Worm (Caenorhabditis elegans) whole organism, L2 larva: Measurements from ENCODE around the gene F42A10.7.
"Not testable (repeated sequence)": the region's sequence is repeated elsewhere in the genome, so short reads cannot be mapped to it uniquely, and the experiment has no call there.

Experiments
- F13H6.1 ChIP-seq: sonication (generic microtip); optimal IDR thresholded peaks from 2 replicates; lab custom pipeline; 2016; ENCODE audit warnings: missing genetic modification characterization, missing compliant biosample characterization
- Y55F3AM.14 ChIP-seq: fragments of 200-800 bp; sonication (Bioruptor generic); optimal IDR thresholded peaks from 2 replicates; lab custom pipeline; 2018; ENCODE audit warnings: mild to moderate bottlenecking, missing genetic modification characterization, missing compliant biosample characterization
- aly-2 ChIP-seq: fragments of 150-350 bp; optimal IDR thresholded peaks from 2 replicates; lab custom pipeline; 2014; ENCODE audit warnings: missing biosample characterization, missing genetic modification characterization
- blmp-1 ChIP-seq: sonication (generic microtip); optimal IDR thresholded peaks from 2 replicates; lab custom pipeline; 2017; ENCODE audit warnings: missing genetic modification characterization, mild to moderate bottlenecking, missing compliant biosample characterization, antibody characterized with exemption, moderate library complexity; ENCODE audit not compliant: insufficient read depth
- ceh-16 ChIP-seq: fragments of 150-350 bp; optimal IDR thresholded peaks from 2 replicates; lab custom pipeline; 2014; ENCODE audit warnings: missing biosample characterization, missing genetic modification characterization
- crh-2 ChIP-seq: sonication (generic microtip); optimal IDR thresholded peaks from 2 replicates; lab custom pipeline; 2017; ENCODE audit warnings: missing biosample characterization, missing genetic modification characterization
- egl-27 ChIP-seq: sonication (generic microtip); optimal IDR thresholded peaks from 3 replicates; lab custom pipeline; 2017; ENCODE audit warnings: missing biosample characterization, missing genetic modification reagents, missing genetic modification characterization
- elt-1 ChIP-seq: fragments of 150-350 bp; optimal IDR thresholded peaks from 2 replicates; lab custom pipeline; 2014; ENCODE audit warnings: missing biosample characterization, missing genetic modification characterization
- fos-1 ChIP-seq: fragments of 150-350 bp; optimal IDR thresholded peaks from 2 replicates; lab custom pipeline; 2014; ENCODE audit warnings: missing biosample characterization, missing genetic modification characterization
- lin-13 ChIP-seq: fragments of 150-350 bp; optimal IDR thresholded peaks from 2 replicates; lab custom pipeline; 2014; ENCODE audit warnings: missing biosample characterization, missing genetic modification reagents, missing genetic modification characterization
- lsy-2 ChIP-seq, 2 experiments: fragments of 150-350 bp in 1 of 2; sonication (generic microtip) in 1 of 2; optimal IDR thresholded peaks; 2 replicates each; lab custom pipeline; 2014 to 2017; ENCODE audit warnings: missing biosample characterization in 2 of 2, missing genetic modification characterization in 2 of 2
- mab-5 ChIP-seq: fragments of 150-350 bp; optimal IDR thresholded peaks from 2 replicates; lab custom pipeline; 2014; ENCODE audit warnings: missing biosample characterization, missing genetic modification characterization
- mdl-1 ChIP-seq, 2 experiments: fragments of 150-350 bp in 1 of 2; sonication (generic microtip) in 1 of 2; optimal IDR thresholded peaks; 2 replicates each; lab custom pipeline; 2017; ENCODE audit warnings: missing biosample characterization in 2 of 2, missing genetic modification characterization in 2 of 2
- nhr-12 ChIP-seq: fragments of 150-350 bp; optimal IDR thresholded peaks from 2 replicates; lab custom pipeline; 2014; ENCODE audit warnings: missing biosample characterization, missing genetic modification characterization
- nhr-129 ChIP-seq: fragments of 150-350 bp; optimal IDR thresholded peaks from 2 replicates; lab custom pipeline; 2014; ENCODE audit warnings: missing biosample characterization, missing genetic modification characterization
- nhr-21 ChIP-seq: fragments of 150-350 bp; optimal IDR thresholded peaks from 2 replicates; lab custom pipeline; 2014; ENCODE audit warnings: missing biosample characterization, missing genetic modification characterization
- nhr-23 ChIP-seq: fragments of 150-350 bp; optimal IDR thresholded peaks from 2 replicates; lab custom pipeline; 2014; ENCODE audit warnings: missing biosample characterization, missing genetic modification reagents, missing genetic modification characterization
- sem-4 ChIP-seq: fragments of 150-350 bp; optimal IDR thresholded peaks from 2 replicates; lab custom pipeline; 2014; ENCODE audit warnings: missing biosample characterization, missing genetic modification reagents, missing genetic modification characterization
- sma-9 ChIP-seq, 2 experiments: fragments of 150-350 bp in 1 of 2; sonication (generic microtip) in 1 of 2; optimal IDR thresholded peaks; 2 replicates each; lab custom pipeline; 2014 to 2016; ENCODE audit warnings: missing genetic modification characterization in 2 of 2, mild to moderate bottlenecking in 1 of 2, missing biosample characterization in 1 of 2, missing compliant biosample characterization in 1 of 2, missing genetic modification reagents in 1 of 2, moderate library complexity in 1 of 2
- snpc-4 ChIP-seq: fragments of 150-350 bp; optimal IDR thresholded peaks from 2 replicates; lab custom pipeline; 2014; ENCODE audit warnings: missing biosample characterization, missing genetic modification characterization
- unc-39 ChIP-seq: fragments of 150-350 bp; optimal IDR thresholded peaks from 2 replicates; lab custom pipeline; 2014; ENCODE audit warnings: missing biosample characterization, missing genetic modification characterization
- unc-55 ChIP-seq: fragments of 150-350 bp; sonication (generic microtip); optimal IDR thresholded peaks from 3 replicates; lab custom pipeline; 2014; ENCODE audit warnings: missing biosample characterization, missing genetic modification reagents, missing genetic modification characterization
- ztf-11 ChIP-seq: sonication (generic microtip); optimal IDR thresholded peaks from 2 replicates; lab custom pipeline; 2017; ENCODE audit warnings: missing biosample characterization, missing genetic modification characterization

Gene F42A10.7

DNA sequence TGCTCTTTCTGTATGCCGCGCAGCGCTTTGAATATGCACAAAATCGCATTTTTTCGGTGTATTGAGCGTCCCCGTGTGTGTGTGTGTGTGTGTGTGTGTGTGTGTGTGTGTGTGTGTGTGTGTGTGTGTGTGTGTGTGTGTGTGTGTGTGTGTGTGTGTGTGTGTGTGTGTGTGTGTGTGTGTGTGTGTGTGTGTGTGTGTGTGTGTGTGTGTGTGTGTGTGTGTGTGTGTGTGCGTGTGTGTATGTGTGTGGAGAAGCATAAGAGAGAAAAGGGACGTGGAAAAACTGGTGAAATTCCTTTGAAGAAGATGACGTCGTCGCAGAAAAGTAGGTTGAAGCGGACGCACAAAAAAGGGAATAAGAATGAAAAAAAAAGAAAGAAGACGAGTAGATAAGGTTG is 45.1 kb downstream of the F42A10.7 start:
- TF ChIP-seq sma-9 (GFP tag; optimal IDR thresholded peaks at IDR 0.05; lab: Kevin White, UChicago) (peak; percentile 14), lsy-2 (tag; optimal IDR thresholded peaks at IDR 0.05; lab: Kevin White, UChicago) (peak in 1 of 2 experiments; percentile 7), Y55F3AM.14 (peak; percentile 91), mdl-1 (tag; optimal IDR thresholded peaks at IDR 0.05; lab: Kevin White, UChicago) (peak in 1 of 2 experiments; percentile 0), crh-2 (tag; lab: Kevin White, UChicago) (peak; percentile 16), unc-55 (GFP tag; lab: Kevin White, UChicago) (peak; percentile 19), F13H6.1 (peak; percentile 82), nhr-129 (peak; percentile 11), lin-13 (peak; percentile 35)
- not testable (repeated sequence) for TF ChIP-seq sma-9 (tag; optimal IDR thresholded peaks at IDR 0.05; lab: Kevin White, UChicago)

DNA sequence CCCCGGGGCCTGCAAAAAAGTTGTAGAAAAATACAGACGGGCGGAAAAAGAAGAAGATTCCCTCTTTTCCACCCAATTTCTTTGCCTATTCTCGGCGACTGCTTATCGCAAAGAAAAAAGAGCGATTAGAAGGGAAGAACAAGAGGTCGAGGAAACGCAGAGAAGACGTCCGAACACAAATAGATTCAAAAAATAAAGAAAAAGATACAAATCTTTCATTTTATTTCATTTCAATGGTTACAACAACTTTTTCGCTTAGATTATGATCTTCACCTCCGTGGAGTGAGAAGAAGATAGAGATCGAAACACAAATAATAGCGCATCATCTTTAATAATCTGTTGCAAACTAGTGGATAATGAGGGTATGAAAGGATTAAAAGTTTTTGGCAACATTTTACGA is 46.4 kb downstream of the F42A10.7 start:
- TF ChIP-seq unc-39 (no peak), lsy-2 (tag; optimal IDR thresholded peaks at IDR 0.05; lab: Kevin White, UChicago) (peak in 1 of 2 experiments; percentile 31), sem-4 (peak; percentile 46), blmp-1 (no peak), nhr-21 (tag; lab: Kevin White, UChicago) (peak; percentile 30), aly-2 (no peak), nhr-12 (tag; lab: Kevin White, UChicago) (no peak), fos-1 (tag; lab: Kevin White, UChicago) (peak; percentile 13), snpc-4 (tag; lab: Kevin White, UChicago) (no peak), ceh-16 (tag; lab: Kevin White, UChicago) (peak; percentile 60), sma-9 (GFP tag; optimal IDR thresholded peaks at IDR 0.05; lab: Kevin White, UChicago) (peak; percentile 56), sma-9 (tag; optimal IDR thresholded peaks at IDR 0.05; lab: Kevin White, UChicago) (no peak), nhr-23 (tag; lab: Kevin White, UChicago) (no peak), egl-27 (tag; lab: Kevin White, UChicago) (peak; percentile 59), nhr-129 (no peak), mab-5 (no peak), lin-13 (peak; percentile 8), elt-1 (peak; percentile 83), ztf-11 (tag; lab: Kevin White, UChicago) (no peak)
